Worm (Caenorhabditis elegans) whole organism, late embryonic: Measurements from ENCODE around the gene ect-2.

ENCODE experiments used
- ceh-30 ChIP-seq: fragments of 150-350 bp; optimal IDR thresholded peaks from 2 replicates; lab custom pipeline; 2014; ENCODE audit warnings: missing biosample characterization, missing genetic modification characterization
- nhr-11 ChIP-seq: fragments of 150-350 bp; optimal IDR thresholded peaks from 2 replicates; lab custom pipeline; 2014; ENCODE audit warnings: missing biosample characterization, missing genetic modification characterization

DNA sequence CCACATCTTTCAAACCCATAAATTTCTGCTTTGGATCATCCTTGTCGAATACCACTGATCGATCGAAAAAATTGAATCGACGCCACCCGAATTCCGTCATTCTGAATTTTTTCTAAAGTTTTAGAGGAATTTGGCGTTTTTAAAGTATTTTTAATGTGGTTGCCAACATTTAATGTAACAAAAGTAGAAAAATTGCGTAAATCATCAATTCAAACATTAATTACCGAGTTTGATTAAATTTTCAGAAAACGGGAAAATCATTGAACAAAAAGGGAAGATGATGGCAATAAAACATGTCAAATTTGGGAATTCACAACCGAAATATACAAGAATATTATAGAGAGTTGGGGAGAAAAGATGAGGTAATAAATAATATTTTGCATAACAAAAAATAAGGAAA is 9.6 kb upstream of the ect-2 start, which contains the start of gene vps-11:
- TF ChIP-seq nhr-11 (tag; lab: Kevin White, UChicago) (no peak), ceh-30 (tag; lab: Kevin White, UChicago) (no peak)
